Fruit fly (Drosophila melanogaster) whole organism, pupa: ENCODE data around the gene dyw.
A peak's percentile ranks its signal among the peaks of the same experiment; 100 is the strongest.

Experiments used
- CG10348 ChIP-seq: fragments of 200-800 bp; sonication (Bioruptor generic); IDR thresholded peaks from 2 replicates; pipeline ENCODE4 v1.3.6; 2022; ENCODE audit warnings: missing biosample characterization, missing genetic modification characterization
- CG12605 ChIP-seq: fragments of 200-800 bp; sonication (Bioruptor generic); IDR thresholded peaks from 2 replicates; pipeline ENCODE4 v1.3.6; 2022; ENCODE audit warnings: missing biosample characterization, missing genetic modification characterization
- CG13204 ChIP-seq: fragments of 200-800 bp; sonication (Bioruptor generic); optimal IDR thresholded peaks from 2 replicates; lab custom pipeline; 2018; ENCODE audit warnings: missing biosample characterization, mild to moderate bottlenecking, missing genetic modification characterization, moderate library complexity
- CG14655 ChIP-seq: fragments of 200-800 bp; sonication (Bioruptor generic); optimal IDR thresholded peaks from 3 replicates; lab custom pipeline; 2017; ENCODE audit warnings: mild to moderate bottlenecking, missing biosample characterization, missing genetic modification reagents, missing genetic modification characterization
- CG15710 ChIP-seq: fragments of 200-800 bp; sonication (Bioruptor generic); optimal IDR thresholded peaks from 2 replicates; lab custom pipeline; 2018; ENCODE audit warnings: missing biosample characterization, mild to moderate bottlenecking, missing genetic modification characterization, moderate library complexity
- CG17806 ChIP-seq: fragments of 200-800 bp; sonication (Bioruptor generic); optimal IDR thresholded peaks from 2 replicates; lab custom pipeline; 2018; ENCODE audit warnings: missing biosample characterization, mild to moderate bottlenecking, missing genetic modification characterization, moderate library complexity
- CG32121 ChIP-seq: fragments of 200-800 bp; sonication (Bioruptor generic); IDR thresholded peaks from 2 replicates; pipeline ENCODE4 v1.3.6; 2022; ENCODE audit warnings: missing biosample characterization, missing genetic modification characterization
- CG34367 ChIP-seq: fragments of 200-800 bp; sonication (Bioruptor generic); optimal IDR thresholded peaks from 2 replicates; lab custom pipeline; 2018; ENCODE audit warnings: missing biosample characterization, mild to moderate bottlenecking, missing genetic modification characterization
- CG4496 ChIP-seq: fragments of 200-800 bp; sonication (Bioruptor generic); IDR thresholded peaks from 3 replicates; pipeline ENCODE4 v1.3.6; 2022; ENCODE audit warnings: missing biosample characterization, missing genetic modification characterization
- CG8159 ChIP-seq: fragments of 200-800 bp; sonication (Bioruptor generic); optimal IDR thresholded peaks from 3 replicates; lab custom pipeline; 2018; ENCODE audit warnings: missing biosample characterization, mild to moderate bottlenecking, missing genetic modification characterization, moderate library complexity
- CG8301 ChIP-seq: fragments of 200-800 bp; sonication (Bioruptor generic); optimal IDR thresholded peaks from 2 replicates; lab custom pipeline; 2018; ENCODE audit warnings: missing biosample characterization, mild to moderate bottlenecking, missing genetic modification characterization
- CG9948 ChIP-seq: fragments of 200-800 bp; sonication (Bioruptor generic); optimal IDR thresholded peaks from 2 replicates; lab custom pipeline; 2018; ENCODE audit warnings: missing biosample characterization, mild to moderate bottlenecking, missing genetic modification characterization, moderate library complexity
- D1 ChIP-seq: fragments of 200-800 bp; sonication (Bioruptor generic); optimal IDR thresholded peaks from 2 replicates; lab custom pipeline; 2018; ENCODE audit warnings: missing biosample characterization, mild to moderate bottlenecking, missing genetic modification characterization, moderate library complexity
- EcR ChIP-seq: fragments of 200-800 bp; sonication (Bioruptor generic); optimal IDR thresholded peaks from 3 replicates; lab custom pipeline; 2019; ENCODE audit warnings: missing biosample characterization, missing genetic modification characterization, mild to moderate bottlenecking, moderate library complexity, missing genetic modification reagents
- Ets98B ChIP-seq: fragments of 200-800 bp; sonication (Bioruptor generic); IDR thresholded peaks from 2 replicates; pipeline ENCODE4 v1.3.6; 2022; ENCODE audit warnings: missing biosample characterization, missing genetic modification characterization
- Pif1A ChIP-seq: fragments of 200-800 bp; sonication (Bioruptor generic); optimal IDR thresholded peaks from 3 replicates; lab custom pipeline; 2016; ENCODE audit warnings: missing biosample characterization, missing genetic modification characterization
- Pif1B ChIP-seq: fragments of 200-800 bp; sonication (Bioruptor generic); optimal IDR thresholded peaks from 3 replicates; lab custom pipeline; 2016; ENCODE audit warnings: missing biosample characterization, missing genetic modification characterization
- Snoo ChIP-seq: fragments of 200-800 bp; sonication (Bioruptor generic); optimal IDR thresholded peaks from 3 replicates; lab custom pipeline; 2017; ENCODE audit warnings: missing biosample characterization, mild to moderate bottlenecking, missing genetic modification characterization, inconsistent platforms
- fd96Ca ChIP-seq: fragments of 200-800 bp; sonication (Bioruptor generic); IDR thresholded peaks from 3 replicates; pipeline ENCODE4 v1.3.6; 2022; ENCODE audit warnings: missing biosample characterization, missing genetic modification characterization
- gl ChIP-seq: fragments of 200-800 bp; sonication (Bioruptor generic); optimal IDR thresholded peaks from 2 replicates; lab custom pipeline; 2018; ENCODE audit warnings: missing biosample characterization, mild to moderate bottlenecking, missing genetic modification characterization
- rn ChIP-seq: fragments of 200-800 bp; sonication (Bioruptor generic); IDR thresholded peaks from 2 replicates; pipeline ENCODE4 v1.3.6; 2022; ENCODE audit warnings: missing biosample characterization, missing genetic modification characterization

dyw gene

DNA sequence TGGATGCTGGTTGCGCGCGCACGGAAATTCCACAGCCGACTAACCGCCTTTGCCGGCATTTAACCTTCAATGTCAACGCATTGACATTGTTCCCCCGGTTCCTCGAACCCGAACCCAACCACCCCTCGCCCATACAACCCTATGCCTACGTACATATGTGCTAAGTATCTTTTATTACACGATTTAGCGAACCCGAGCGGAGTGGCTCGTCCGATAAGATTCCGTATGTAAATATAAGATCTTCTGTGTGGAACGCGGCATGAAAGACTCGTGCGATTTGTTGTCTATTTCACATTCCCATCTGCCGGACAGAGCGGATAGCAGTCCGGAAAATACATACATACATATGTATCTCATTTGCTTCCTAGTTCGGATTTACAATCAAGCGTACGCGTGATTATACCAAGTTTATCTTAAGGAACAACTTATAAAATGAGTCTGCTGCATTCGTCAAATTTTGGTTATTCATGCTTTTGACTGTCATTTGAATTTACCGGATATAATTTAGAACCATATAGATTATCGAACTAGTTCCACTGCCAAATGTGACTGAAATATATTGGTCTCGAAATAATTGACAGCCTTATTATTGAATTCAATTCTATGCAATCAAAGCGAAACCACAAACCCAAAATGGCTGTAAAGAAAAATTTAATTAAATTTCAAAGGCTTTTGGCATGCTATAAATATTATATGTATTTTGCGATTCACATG, 13.8 kb upstream of the dyw start, which contains the start of gene CG2680:
Gene CG2680 (minus strand): TSS at position 51 of the 714 bp plus-strand sequence.
- TF ChIP-seq EcR (GFP tag; lab: Kevin White, UChicago) (peak; percentile 24), fd96Ca (GFP tag; lab: Robert Waterston, UW) (no peak)

DNA sequence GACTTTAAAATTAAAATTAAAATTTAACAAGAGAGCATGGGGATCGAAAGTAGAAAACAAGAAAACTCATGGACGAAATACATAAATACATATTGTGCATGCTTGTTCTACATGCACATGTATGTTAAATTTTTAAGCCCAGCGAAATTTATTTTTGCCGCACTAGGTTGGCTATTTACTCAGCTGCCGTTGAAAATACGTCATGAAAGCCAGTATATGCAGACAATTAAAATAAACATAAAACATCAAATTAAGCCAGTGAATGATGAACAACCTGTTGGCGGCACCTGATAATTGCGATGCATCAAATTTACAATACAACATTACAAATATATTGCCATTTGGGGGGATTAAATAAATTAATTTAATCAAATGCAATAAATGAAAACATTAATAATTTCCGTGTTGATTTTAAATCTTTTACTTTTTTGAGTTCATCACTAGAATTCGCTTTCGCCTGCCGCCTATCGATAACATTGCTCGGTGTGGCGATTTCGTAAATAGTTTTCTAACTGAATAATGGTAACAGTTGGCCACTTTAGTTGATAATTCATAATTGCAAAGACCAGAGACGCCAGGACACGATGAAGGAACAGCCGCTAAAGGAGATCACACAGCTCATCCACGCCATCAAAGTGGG, 10.6 kb upstream of the dyw start, which contains the start of gene eIF2Bbeta:
Gene eIF2Bbeta (plus strand): TSS at position 438 of the 640 bp plus-strand sequence.
- TF ChIP-seq gl (tag; lab: Kevin White, UChicago) = no peak
- TF ChIP-seq CG10348 (GFP tag; lab: Robert Waterston, UW) = no peak
- no peak for TF ChIP-seq CG9948 (tag; lab: Kevin White, UChicago)
- TF ChIP-seq CG32121 (GFP tag; lab: Robert Waterston, UW) = no peak
- no peak for TF ChIP-seq rn (GFP tag; lab: Robert Waterston, UW)
- TF ChIP-seq CG8159 (tag; lab: Kevin White, UChicago) = no peak
- TF ChIP-seq EcR (GFP tag; lab: Kevin White, UChicago) = no peak
- TF ChIP-seq Ets98B (GFP tag; lab: Robert Waterston, UW) = no peak
- no peak for TF ChIP-seq CG12605 (GFP tag; lab: Robert Waterston, UW)
- TF ChIP-seq Pif1A (GFP tag; lab: Kevin White, UChicago) = no peak

DNA sequence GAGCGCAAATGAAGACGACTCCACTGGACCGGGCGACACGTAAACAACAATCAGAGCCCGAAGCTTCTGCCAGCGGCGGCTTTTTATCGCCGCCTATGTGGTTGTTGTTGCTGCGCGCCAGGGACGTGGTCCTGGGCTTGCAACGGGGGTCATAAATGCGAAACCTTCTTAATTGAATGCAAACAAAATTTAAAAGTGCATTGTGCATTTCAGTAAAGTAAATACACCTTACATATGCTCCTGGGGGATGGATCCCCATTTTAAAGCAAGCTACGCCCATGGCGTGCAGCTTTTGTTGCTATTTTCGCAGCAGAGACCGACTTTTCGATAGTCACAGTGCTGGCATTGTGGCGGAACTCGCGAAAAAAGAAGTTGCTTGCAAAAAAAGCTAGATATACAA, 10.0 kb upstream of the dyw start, which contains the start of gene Ugalt:
Gene Ugalt (minus strand): TSS at position 160 of the 400 bp plus-strand sequence.
- peak; percentile 83 for TF ChIP-seq EcR (GFP tag; lab: Kevin White, UChicago)
- TF ChIP-seq rn (GFP tag; lab: Robert Waterston, UW) = peak; percentile 100
- peak; percentile 100 for TF ChIP-seq CG34367 (tag; lab: Kevin White, UChicago)
- peak; percentile 100 for TF ChIP-seq CG9948 (tag; lab: Kevin White, UChicago)
- TF ChIP-seq CG8159 (tag; lab: Kevin White, UChicago) = peak; percentile 100
- TF ChIP-seq Pif1A (GFP tag; lab: Kevin White, UChicago) = peak; percentile 100
- peak; percentile 100 for TF ChIP-seq CG15710 (tag; lab: Kevin White, UChicago)
- TF ChIP-seq CG32121 (GFP tag; lab: Robert Waterston, UW) = peak; percentile 100
- TF ChIP-seq Snoo = peak; percentile 100
- TF ChIP-seq gl (tag; lab: Kevin White, UChicago) = peak; percentile 100
- peak; percentile 100 for TF ChIP-seq CG10348 (GFP tag; lab: Robert Waterston, UW)
- peak; percentile 100 for TF ChIP-seq CG17806 (tag; lab: Kevin White, UChicago)
- peak; percentile 100 for TF ChIP-seq CG14655
- peak; percentile 100 for TF ChIP-seq CG13204
- peak; percentile 100 for TF ChIP-seq Pif1B
- peak; percentile 100 for TF ChIP-seq CG4496
- peak; percentile 100 for TF ChIP-seq D1 (tag; lab: Kevin White, UChicago)
- peak; percentile 100 for TF ChIP-seq fd96Ca (GFP tag; lab: Robert Waterston, UW)
- peak; percentile 100 for TF ChIP-seq CG8301 (tag; lab: Kevin White, UChicago)
- TF ChIP-seq CG12605 (GFP tag; lab: Robert Waterston, UW) = peak; percentile 100
- TF ChIP-seq Ets98B (GFP tag; lab: Robert Waterston, UW) = peak; percentile 100

DNA sequence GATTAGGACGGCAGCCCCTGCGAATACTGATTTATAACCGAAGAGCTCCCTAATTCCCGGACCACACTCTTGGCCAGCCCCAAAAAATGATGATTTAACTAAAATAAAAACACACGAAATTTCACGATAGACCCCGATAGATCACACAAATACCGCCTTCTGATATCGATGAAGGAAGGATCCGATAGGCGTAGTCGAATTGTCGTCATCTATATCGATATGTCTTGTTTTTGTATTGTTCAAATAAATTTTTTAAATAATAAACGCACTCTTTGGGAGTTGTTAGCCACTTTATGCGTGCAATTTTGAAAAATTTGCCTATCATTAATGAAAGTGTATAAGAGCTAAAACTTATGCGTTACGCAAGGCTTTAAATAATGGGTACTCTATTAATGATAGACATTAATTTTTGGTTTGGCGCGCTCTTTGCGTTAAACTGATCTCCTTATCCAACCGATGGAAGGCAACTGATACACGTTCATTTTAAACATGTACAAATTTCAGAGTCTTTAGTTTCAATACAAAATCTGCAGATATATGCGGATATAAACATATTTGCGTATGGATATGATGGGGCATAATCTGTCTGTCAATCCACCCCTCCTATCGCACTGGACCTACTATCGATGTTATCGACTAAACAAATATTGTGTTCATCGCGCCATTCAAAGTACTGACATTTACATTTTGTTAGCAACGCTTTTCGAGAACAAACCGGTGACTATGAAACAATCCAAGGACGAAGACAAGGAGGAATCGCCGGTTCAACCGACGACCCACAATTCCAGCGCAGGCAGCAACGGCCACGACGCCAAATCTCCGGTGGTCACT, 4.6 kb upstream of the dyw start, which contains the start of the genes Spg7 and Lint-O:
Gene Spg7 (minus strand): TSS at position 148 of the 831 bp plus-strand sequence.
Gene Lint-O (plus strand): TSS at position 638 of the 831 bp plus-strand sequence.
- TF ChIP-seq D1 (tag; lab: Kevin White, UChicago) = no peak
- no peak for TF ChIP-seq Pif1B
- no peak for TF ChIP-seq fd96Ca (GFP tag; lab: Robert Waterston, UW)
- no peak for TF ChIP-seq CG12605 (GFP tag; lab: Robert Waterston, UW)
- TF ChIP-seq CG34367 (tag; lab: Kevin White, UChicago) = no peak
- TF ChIP-seq CG9948 (tag; lab: Kevin White, UChicago) = no peak
- no peak for TF ChIP-seq EcR (GFP tag; lab: Kevin White, UChicago)
- TF ChIP-seq CG13204 = no peak
- no peak for TF ChIP-seq CG8159 (tag; lab: Kevin White, UChicago)
- TF ChIP-seq Ets98B (GFP tag; lab: Robert Waterston, UW) = no peak
- TF ChIP-seq CG14655 = no peak
- TF ChIP-seq CG15710 (tag; lab: Kevin White, UChicago) = no peak
- no peak for TF ChIP-seq CG17806 (tag; lab: Kevin White, UChicago)
- no peak for TF ChIP-seq Pif1A (GFP tag; lab: Kevin White, UChicago)
- TF ChIP-seq CG8301 (tag; lab: Kevin White, UChicago) = no peak
- TF ChIP-seq rn (GFP tag; lab: Robert Waterston, UW) = no peak
- no peak for TF ChIP-seq CG4496

DNA sequence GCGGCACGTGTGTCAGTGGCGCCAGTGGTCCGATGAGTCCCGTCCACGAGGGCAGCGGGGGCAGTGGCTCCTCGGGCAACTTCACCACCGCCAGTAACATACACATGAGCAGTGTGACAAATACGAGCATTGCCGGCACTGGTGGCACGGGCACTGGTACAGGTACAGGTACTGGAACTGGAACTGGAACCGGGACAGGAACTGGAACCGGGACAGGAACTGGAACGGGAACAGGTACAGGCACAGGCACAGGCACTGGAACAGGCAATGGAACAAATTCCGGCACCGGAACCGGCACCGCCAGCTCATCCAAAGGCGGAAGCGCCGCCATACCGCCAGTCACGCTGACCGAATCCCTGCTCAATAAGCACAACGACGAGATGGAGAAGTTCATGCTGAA, 3.3 kb downstream of the dyw start:
- no peak for TF ChIP-seq Ets98B (GFP tag; lab: Robert Waterston, UW)
- TF ChIP-seq, all 21 proteins: peak for 0
